Worm (Caenorhabditis elegans) whole organism, early embryonic: ENCODE results near the gene F20G2.5.

Experiments
- F13C5.2 ChIP-seq: sonication (generic microtip); optimal IDR thresholded peaks from 2 replicates; lab custom pipeline; 2017; ENCODE audit warnings: mild to moderate bottlenecking, missing genetic modification characterization, inconsistent platforms, missing compliant biosample characterization
- aly-1 ChIP-seq: sonication (generic microtip); optimal IDR thresholded peaks from 2 replicates; lab custom pipeline; 2016; ENCODE audit warnings: missing genetic modification characterization, missing compliant biosample characterization
- ama-1 ChIP-seq: fragments of 150-350 bp; optimal IDR thresholded peaks from 2 replicates; lab custom pipeline; 2014
- ceh-13 ChIP-seq: fragments of 200-800 bp; sonication (Bioruptor generic); optimal IDR thresholded peaks from 2 replicates; lab custom pipeline; 2018; ENCODE audit warnings: mild to moderate bottlenecking, missing genetic modification characterization, missing compliant biosample characterization
- hmbx-1 ChIP-seq: sonication (generic microtip); optimal IDR thresholded peaks from 2 replicates; lab custom pipeline; 2016; ENCODE audit warnings: mild to moderate bottlenecking, missing genetic modification characterization, missing compliant biosample characterization
- hmg-4 ChIP-seq: fragments of 200-800 bp; sonication (Bioruptor generic); optimal IDR thresholded peaks from 2 replicates; lab custom pipeline; 2018; ENCODE audit warnings: mild to moderate bottlenecking, missing genetic modification characterization, missing compliant biosample characterization
- hnd-1 ChIP-seq: sonication (generic microtip); optimal IDR thresholded peaks from 2 replicates; lab custom pipeline; 2016; ENCODE audit warnings: missing genetic modification characterization, missing compliant biosample characterization
- pes-1 ChIP-seq: fragments of 200-800 bp; sonication (Bioruptor generic); IDR thresholded peaks from 2 replicates; pipeline ENCODE4 v1.3.6; 2022; ENCODE audit warnings: missing genetic modification reagents, missing genetic modification characterization, missing compliant biosample characterization
- scrt-1 ChIP-seq: fragments of 200-800 bp; sonication (Bioruptor generic); IDR thresholded peaks from 2 replicates; pipeline ENCODE4 v1.3.6; 2022; ENCODE audit warnings: missing genetic modification characterization, missing compliant biosample characterization
- tbx-11 ChIP-seq: fragments of 200-800 bp; sonication (Bioruptor generic); IDR thresholded peaks from 2 replicates; pipeline ENCODE4 v1.3.6; 2022; ENCODE audit warnings: missing genetic modification characterization, missing compliant biosample characterization
- tra-4 ChIP-seq: sonication (generic microtip); optimal IDR thresholded peaks from 2 replicates; lab custom pipeline; 2017; ENCODE audit warnings: missing genetic modification characterization, missing compliant biosample characterization

ce11 chrV:13775529-13775928, 4.2 kb downstream of the F20G2.5 start, which contains the start of gene F53C11.1:
- TF ChIP-seq ama-1 (lab: Kevin White, UChicago) (no peak), aly-1 (tag; lab: Kevin White, UChicago) (no peak), hmbx-1 (tag; lab: Kevin White, UChicago) (no peak), F13C5.2 (no peak), ceh-13 (GFP tag; lab: Kevin White, UChicago) (no peak), tra-4 (tag; lab: Kevin White, UChicago) (no peak), hnd-1 (tag; lab: Kevin White, UChicago) (no peak), hmg-4 (no peak), tbx-11 (GFP tag; lab: Robert Waterston, UW) (no peak), scrt-1 (GFP tag; lab: Robert Waterston, UW) (no peak), pes-1 (GFP tag; lab: Robert Waterston, UW) (no peak)
